Fruit fly (Drosophila melanogaster): ENCODE results near the gene CG7202.

Gene CG7202

DNA sequence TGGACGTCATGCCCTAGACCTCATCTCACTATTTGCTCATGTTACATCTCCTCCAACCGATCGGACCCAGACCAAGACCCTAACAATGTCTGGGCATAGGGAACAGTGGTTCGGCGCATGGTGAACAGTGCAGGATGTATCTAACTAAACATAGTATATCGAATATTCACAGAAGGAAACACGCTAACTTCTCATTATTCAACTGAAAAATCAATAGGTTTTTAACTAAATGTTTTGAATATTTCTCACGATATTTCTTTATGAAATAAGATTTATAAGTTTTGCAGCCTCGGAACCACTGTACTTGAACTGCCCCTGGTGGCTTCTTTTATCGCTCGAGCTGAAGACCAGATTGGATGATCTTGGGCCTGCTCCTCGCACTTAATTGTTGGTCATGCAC lies 39.0 kb downstream of the CG7202 start (continued):
- TF ChIP-seq CG5180 (GFP tag; optimal IDR thresholded peaks at IDR 0.05) (no peak), CG10565 (GFP tag; optimal IDR thresholded peaks at IDR 0.05) (no peak), CG13424 (tag; optimal IDR thresholded peaks at IDR 0.05) (peak; percentile 34), fd96Cb (tag; optimal IDR thresholded peaks at IDR 0.05) (peak; percentile 64), Fer1 (GFP tag; optimal IDR thresholded peaks at IDR 0.05) (no peak), gfzf (GFP tag; optimal IDR thresholded peaks at IDR 0.05) (no peak), scrt (GFP tag; optimal IDR thresholded peaks at IDR 0.05) (no peak), org-1 (GFP tag; optimal IDR thresholded peaks at IDR 0.05) (peak; percentile 51), CG11723 (GFP tag; optimal IDR thresholded peaks at IDR 0.05) (peak; percentile 9), az2 (GFP tag; optimal IDR thresholded peaks at IDR 0.05) (peak; percentile 61), hth (optimal IDR thresholded peaks at IDR 0.05) (no peak), Ets97D (GFP tag; optimal IDR thresholded peaks at IDR 0.05) (no peak), jumu (GFP tag; optimal IDR thresholded peaks at IDR 0.05) (peak; percentile 71), Nf-YC (tag; optimal IDR thresholded peaks at IDR 0.05) (no peak), zen2 (GFP tag; IDR thresholded peaks at IDR 0.05; ENCODE audit: partially characterized antibody) (no peak), CG6689 (GFP tag; IDR thresholded peaks at IDR 0.05) (peak; percentile 65; the same call in 1 of the 2 replicates), ac (GFP tag; optimal IDR thresholded peaks at IDR 0.05) (peak; percentile 76), kay (GFP tag; optimal IDR thresholded peaks at IDR 0.05) (peak; percentile 29), CG2129 (GFP tag; IDR thresholded peaks at IDR 0.05; ENCODE audit: partially characterized antibody) (no peak), her (GFP tag; optimal IDR thresholded peaks at IDR 0.05) (peak; percentile 37), pnt (GFP tag; optimal IDR thresholded peaks at IDR 0.05) (peak; percentile 65), Mes4 (GFP tag; optimal IDR thresholded peaks at IDR 0.05) (peak; percentile 23), HLH54F (GFP tag; optimal IDR thresholded peaks at IDR 0.05) (no peak), Doc2 (GFP tag; IDR thresholded peaks at IDR 0.05) (no peak), Ets65A (GFP tag) (no peak), CG12299 (tag; optimal IDR thresholded peaks at IDR 0.05) (no peak), tgo (GFP tag; IDR thresholded peaks at IDR 0.05) (peak; percentile 57; the same call in 2 of the 3 replicates), CrebB (tag; optimal IDR thresholded peaks at IDR 0.05) (no peak), vvl (GFP tag; IDR thresholded peaks at IDR 0.05) (peak; percentile 75), Drgx (GFP tag; IDR thresholded peaks at IDR 0.05) (0 out of 2 replicates have a peak, but pooled peaks have one; percentile 32), Dref (GFP tag; IDR thresholded peaks at IDR 0.05) (no peak), CG11093 (GFP tag; IDR thresholded peaks at IDR 0.05) (0 out of 3 replicates have a peak, but pooled peaks have one; percentile 39), CG33557 (GFP tag; optimal IDR thresholded peaks at IDR 0.05) (peak; percentile 67), CG17186 (GFP tag; optimal IDR thresholded peaks at IDR 0.05) (no peak), HLH3B (GFP tag; IDR thresholded peaks at IDR 0.05) (0 out of 2 replicates have a peak, but pooled peaks have one; percentile 12), Scr (GFP tag; IDR thresholded peaks at IDR 0.05; ENCODE audit: partially characterized antibody) (no peak), maf-S (GFP tag; optimal IDR thresholded peaks at IDR 0.05) (no peak), otp (GFP tag; IDR thresholded peaks at IDR 0.05) (peak; percentile 65; the same call in 2 of the 3 replicates), fru (optimal IDR thresholded peaks at IDR 0.05) (no peak), lilli (GFP tag; optimal IDR thresholded peaks at IDR 0.05) (peak; percentile 45), CG1647 (GFP tag; optimal IDR thresholded peaks at IDR 0.05) (no peak), ase (GFP tag; IDR thresholded peaks at IDR 0.05) (no peak), trh (GFP tag; optimal IDR thresholded peaks at IDR 0.05) (no peak), ken (GFP tag; IDR thresholded peaks at IDR 0.05) (no peak), lab (GFP tag; optimal IDR thresholded peaks at IDR 0.05) (peak; percentile 0), ap (GFP tag; IDR thresholded peaks at IDR 0.05) (no peak), dmrt11E (tag; optimal IDR thresholded peaks at IDR 0.05) (peak; percentile 86), Nf-YB (GFP tag; optimal IDR thresholded peaks at IDR 0.05) (peak; percentile 36), schlank (tag; optimal IDR thresholded peaks at IDR 0.05) (no peak), CG8924 (tag; optimal IDR thresholded peaks at IDR 0.05) (peak; percentile 69), Xbp1 (GFP tag; optimal IDR thresholded peaks at IDR 0.05) (peak; percentile 44), Atf3 (GFP tag; optimal IDR thresholded peaks at IDR 0.05) (no peak)
